Fruit fly (Drosophila melanogaster): ENCODE measurements around the gene CG33235.

The CG33235 gene

dm6 chrX:11491473-11491872 lies at the start of gene CG33235:
Gene CG33235, minus strand, starts transcription at chrX:11491573.
- TF ChIP-seq CTCF (optimal IDR thresholded peaks at IDR 0.05) = no peak
- no peak for TF ChIP-seq CG8478 (optimal IDR thresholded peaks at IDR 0.05)

dm6 chrX:11531245-11531644 lies 39.9 kb upstream of the CG33235 start:
- TF ChIP-seq CTCF (optimal IDR thresholded peaks at IDR 0.05) (no peak), CG8478 (optimal IDR thresholded peaks at IDR 0.05) (no peak)

- no peak for TF ChIP-seq CG8478 (optimal IDR thresholded peaks at IDR 0.05)
- TF ChIP-seq CTCF (optimal IDR thresholded peaks at IDR 0.05) = no peak
Measured at dm6 chrX:11528026-11528702, 36.8 kb upstream of the CG33235 start.

dm6 chrX:11527088-11527635 lies 35.8 kb upstream of the CG33235 start:
- TF ChIP-seq CG8478 (optimal IDR thresholded peaks at IDR 0.05) (no peak), CTCF (optimal IDR thresholded peaks at IDR 0.05) (no peak)

- TF ChIP-seq CTCF (optimal IDR thresholded peaks at IDR 0.05) (no peak), CG8478 (optimal IDR thresholded peaks at IDR 0.05) (no peak)
Measured at dm6 chrX:11523921-11524320, 32.5 kb upstream of the CG33235 start.

dm6 chrX:11521561-11522546 lies 30.5 kb upstream of the CG33235 start:
- TF ChIP-seq CTCF (optimal IDR thresholded peaks at IDR 0.05) (no peak), CG8478 (optimal IDR thresholded peaks at IDR 0.05) (no peak)

- TF ChIP-seq CG8478 (optimal IDR thresholded peaks at IDR 0.05) (no peak), CTCF (optimal IDR thresholded peaks at IDR 0.05) (no peak)
Measured at dm6 chrX:11520209-11520608, 28.8 kb upstream of the CG33235 start.

dm6 chrX:11518435-11518834 lies 27.1 kb upstream of the CG33235 start:
- TF ChIP-seq CTCF (optimal IDR thresholded peaks at IDR 0.05) (no peak), CG8478 (optimal IDR thresholded peaks at IDR 0.05) (no peak)

dm6 chrX:11517295-11517694 lies 25.9 kb upstream of the CG33235 start:
- TF ChIP-seq CTCF (optimal IDR thresholded peaks at IDR 0.05) (no peak), CG8478 (optimal IDR thresholded peaks at IDR 0.05) (no peak)

dm6 chrX:11515550-11515949 lies 24.2 kb upstream of the CG33235 start:
- no peak for TF ChIP-seq CG8478 (optimal IDR thresholded peaks at IDR 0.05)
- no peak for TF ChIP-seq CTCF (optimal IDR thresholded peaks at IDR 0.05)

dm6 chrX:11512868-11513267 lies 21.5 kb upstream of the CG33235 start:
- TF ChIP-seq CG8478 (optimal IDR thresholded peaks at IDR 0.05) (no peak), CTCF (optimal IDR thresholded peaks at IDR 0.05) (no peak)

dm6 chrX:11511955-11512354 lies 20.6 kb upstream of the CG33235 start:
- TF ChIP-seq CTCF (optimal IDR thresholded peaks at IDR 0.05) (no peak), CG8478 (optimal IDR thresholded peaks at IDR 0.05) (no peak)

- TF ChIP-seq CTCF (optimal IDR thresholded peaks at IDR 0.05) (no peak), CG8478 (optimal IDR thresholded peaks at IDR 0.05) (no peak)
Measured at dm6 chrX:11511299-11511698, 19.9 kb upstream of the CG33235 start.

dm6 chrX:11510120-11510771 lies 18.9 kb upstream of the CG33235 start:
- no peak for TF ChIP-seq CTCF (optimal IDR thresholded peaks at IDR 0.05)
- no peak for TF ChIP-seq CG8478 (optimal IDR thresholded peaks at IDR 0.05)

dm6 chrX:11506210-11506609 lies 14.8 kb upstream of the CG33235 start:
- TF ChIP-seq CTCF (optimal IDR thresholded peaks at IDR 0.05) (no peak), CG8478 (optimal IDR thresholded peaks at IDR 0.05) (no peak)
